Worm (Caenorhabditis elegans) whole organism, L4 larva: ENCODE results near the gene W02B12.13.

Experiments used
- D1046.2 ChIP-seq: fragments of 200-800 bp; sonication (Bioruptor generic); IDR thresholded peaks from 2 replicates; pipeline ENCODE4 v1.3.6; 2022; ENCODE audit warnings: missing genetic modification characterization, missing compliant biosample characterization
- Y5F2A.4 ChIP-seq: fragments of 200-800 bp; sonication (Bioruptor generic); optimal IDR thresholded peaks from 2 replicates; lab custom pipeline; 2018; ENCODE audit warnings: mild to moderate bottlenecking, missing genetic modification characterization, missing compliant biosample characterization
- dmd-6 ChIP-seq: fragments of 200-800 bp; sonication (Bioruptor generic); IDR thresholded peaks from 2 replicates; pipeline ENCODE4 v1.3.6; 2022; ENCODE audit warnings: missing genetic modification reagents, missing genetic modification characterization, missing compliant biosample characterization
- nhr-111 ChIP-seq: fragments of 200-800 bp; sonication (Bioruptor generic); optimal IDR thresholded peaks from 2 replicates; lab custom pipeline; 2018; ENCODE audit warnings: mild to moderate bottlenecking, missing genetic modification characterization, missing compliant biosample characterization
- nhr-6 ChIP-seq: fragments of 150-350 bp; optimal IDR thresholded peaks from 2 replicates; lab custom pipeline; 2014; ENCODE audit warnings: missing biosample characterization, missing genetic modification characterization
- zfp-3 ChIP-seq: fragments of 200-800 bp; sonication (Bioruptor generic); conservative IDR thresholded peaks from 2 replicates; pipeline ENCODE4 v1.3.6; 2022; ENCODE audit warnings: missing genetic modification reagents, missing genetic modification characterization, missing compliant biosample characterization

DNA sequence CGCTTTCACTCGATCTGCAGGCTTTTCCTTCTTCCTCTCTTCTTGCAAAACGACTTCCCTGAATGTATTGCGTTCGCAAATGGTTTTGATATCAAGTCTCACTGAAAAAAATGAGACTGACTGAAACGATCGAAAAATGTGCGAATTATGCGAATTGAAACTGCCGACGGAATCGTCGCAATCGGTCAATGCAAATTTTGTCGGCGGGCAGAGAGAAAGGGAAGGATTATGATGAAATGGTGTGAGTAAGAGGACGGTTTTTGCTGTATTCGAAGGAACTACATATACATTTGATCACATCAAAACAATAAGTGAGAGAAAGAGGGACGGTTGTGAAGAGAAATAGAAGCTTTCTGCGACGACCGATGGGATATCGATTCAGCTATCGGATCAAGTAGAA, 29.4 kb upstream of the W02B12.13 start, which contains the start of gene C05D12.1:
- no peak for TF ChIP-seq Y5F2A.4 (GFP tag; lab: Kevin White, UChicago)
- TF ChIP-seq D1046.2 (GFP tag; lab: Robert Waterston, UW), result no peak
- no peak for TF ChIP-seq zfp-3 (GFP tag; lab: Robert Waterston, UW)
- no peak for TF ChIP-seq nhr-6 (tag; lab: Kevin White, UChicago)
- TF ChIP-seq nhr-111, result no peak
- TF ChIP-seq dmd-6 (GFP tag; lab: Robert Waterston, UW), result no peak
